Fruit fly (Drosophila melanogaster) whole organism, adult: ENCODE results near the gene Cngl.

ENCODE experiments used
- CG11617 ChIP-seq: fragments of 200-800 bp; sonication (Bioruptor generic); optimal IDR thresholded peaks from 2 replicates; lab custom pipeline; 2017; ENCODE audit warnings: mild to moderate bottlenecking, missing biosample characterization, missing genetic modification reagents, missing genetic modification characterization
- CG12768 ChIP-seq: fragments of 200-800 bp; sonication (Bioruptor generic); optimal IDR thresholded peaks from 2 replicates; lab custom pipeline; 2017; ENCODE audit warnings: missing biosample characterization, missing genetic modification characterization, mild to moderate bottlenecking, moderate library complexity, missing genetic modification reagents
- CG14711 ChIP-seq: fragments of 200-800 bp; sonication (Bioruptor generic); optimal IDR thresholded peaks from 2 replicates; lab custom pipeline; 2018; ENCODE audit warnings: missing biosample characterization, mild to moderate bottlenecking, missing genetic modification characterization, moderate library complexity
- CG1620 ChIP-seq: fragments of 200-800 bp; sonication (Bioruptor generic); optimal IDR thresholded peaks from 2 replicates; lab custom pipeline; 2016; ENCODE audit warnings: missing biosample characterization, missing genetic modification characterization
- CG33017 ChIP-seq: fragments of 200-800 bp; sonication (Bioruptor generic); optimal IDR thresholded peaks from 2 replicates; lab custom pipeline; 2018; ENCODE audit warnings: missing biosample characterization, mild to moderate bottlenecking, missing genetic modification characterization, moderate library complexity
- CG5204 ChIP-seq: fragments of 200-800 bp; sonication (Bioruptor generic); optimal IDR thresholded peaks from 2 replicates; lab custom pipeline; 2016; ENCODE audit warnings: missing biosample characterization, missing genetic modification characterization
- CG7045 ChIP-seq: fragments of 200-800 bp; sonication (Bioruptor generic); optimal IDR thresholded peaks from 2 replicates; lab custom pipeline; 2017; ENCODE audit warnings: missing biosample characterization, mild to moderate bottlenecking, missing genetic modification characterization
- CG7101 ChIP-seq: fragments of 200-800 bp; sonication (Bioruptor generic); optimal IDR thresholded peaks from 2 replicates; lab custom pipeline; 2018; ENCODE audit warnings: missing biosample characterization, mild to moderate bottlenecking, missing genetic modification characterization, moderate library complexity
- Clk ChIP-seq: fragments of 200-800 bp; sonication (Bioruptor generic); optimal IDR thresholded peaks from 2 replicates; lab custom pipeline; 2017; ENCODE audit warnings: missing biosample characterization, missing genetic modification characterization
- Crg-1 ChIP-seq: fragments of 200-800 bp; sonication (Bioruptor generic); optimal IDR thresholded peaks from 2 replicates; lab custom pipeline; 2016; ENCODE audit warnings: missing biosample characterization, missing genetic modification characterization
- Hr96 ChIP-seq: fragments of 200-800 bp; sonication (Bioruptor generic); optimal IDR thresholded peaks from 2 replicates; lab custom pipeline; 2016; ENCODE audit warnings: missing biosample characterization, missing genetic modification characterization
- Mnt ChIP-seq: fragments of 200-800 bp; sonication (Bioruptor generic); optimal IDR thresholded peaks from 2 replicates; lab custom pipeline; 2016; ENCODE audit warnings: missing biosample characterization, mild to moderate bottlenecking, missing genetic modification characterization
- bab1 ChIP-seq: fragments of 200-800 bp; sonication (Bioruptor generic); optimal IDR thresholded peaks from 3 replicates; lab custom pipeline; 2019; ENCODE audit warnings: missing biosample characterization, mild to moderate bottlenecking, missing genetic modification characterization, moderate library complexity
- cic ChIP-seq: fragments of 200-800 bp; sonication (Bioruptor generic); optimal IDR thresholded peaks from 2 replicates; lab custom pipeline; 2017; ENCODE audit warnings: missing biosample characterization, mild to moderate bottlenecking, missing genetic modification characterization, moderate library complexity
- cnc ChIP-seq, 2 experiments: fragments of >200 bp; optimal IDR thresholded peaks; 2 replicates each; lab custom pipeline; 2017
- kay ChIP-seq: fragments of 200-800 bp; sonication (Bioruptor generic); peaks from one replicate; lab custom pipeline; 2016; ENCODE audit warnings: missing biosample characterization, missing genetic modification characterization, borderline replicate concordance
- ovo ChIP-seq: fragments of 200-800 bp; sonication (Bioruptor generic); optimal IDR thresholded peaks from 2 replicates; lab custom pipeline; 2016; ENCODE audit warnings: missing biosample characterization, missing genetic modification characterization
- pad ChIP-seq: fragments of 200-800 bp; sonication (Bioruptor generic); optimal IDR thresholded peaks from 3 replicates; lab custom pipeline; 2017; ENCODE audit warnings: missing biosample characterization, missing genetic modification characterization, mild to moderate bottlenecking, moderate library complexity, missing genetic modification reagents
- tj ChIP-seq: fragments of 200-800 bp; sonication (Bioruptor generic); optimal IDR thresholded peaks from 3 replicates; lab custom pipeline; 2017; ENCODE audit warnings: missing biosample characterization, mild to moderate bottlenecking, missing genetic modification characterization, moderate library complexity
- toe ChIP-seq: fragments of 200-800 bp; sonication (Bioruptor generic); optimal IDR thresholded peaks from 2 replicates; lab custom pipeline; 2016; ENCODE audit warnings: missing biosample characterization, missing genetic modification characterization

Gene Cngl

dm6 chrX:15448136-15448535 is 7.1 kb upstream of the Cngl start:
- TF ChIP-seq bab1 (GFP tag; lab: Kevin White, UChicago), result no peak
- TF ChIP-seq CG7101 (tag; lab: Kevin White, UChicago), result no peak
- TF ChIP-seq toe (GFP tag; lab: Kevin White, UChicago), result no peak
- TF ChIP-seq Crg-1 (GFP tag; lab: Kevin White, UChicago), result no peak
- no peak for TF ChIP-seq ovo (GFP tag; lab: Kevin White, UChicago)
- TF ChIP-seq Hr96 (GFP tag; lab: Kevin White, UChicago), result no peak
- TF ChIP-seq tj (GFP tag; lab: Kevin White, UChicago), result no peak
- no peak for TF ChIP-seq CG1620 (GFP tag; lab: Kevin White, UChicago)
- no peak for TF ChIP-seq CG14711 (tag; lab: Kevin White, UChicago)
- TF ChIP-seq CG5204 (GFP tag; lab: Kevin White, UChicago), result no peak
- TF ChIP-seq cnc (optimal IDR thresholded peaks at IDR 0.05; lab: Kevin White, UChicago), result no peak

dm6 chrX:15443502-15443901 is 2.5 kb upstream of the Cngl start:
- TF ChIP-seq CG11617 (GFP tag; lab: Kevin White, UChicago), result no peak
- TF ChIP-seq CG7045 (GFP tag; lab: Kevin White, UChicago), result no peak
- TF ChIP-seq CG1620 (GFP tag; lab: Kevin White, UChicago), result no peak
- no peak for TF ChIP-seq ovo (GFP tag; lab: Kevin White, UChicago)
- no peak for TF ChIP-seq CG33017 (tag; lab: Kevin White, UChicago)
- no peak for TF ChIP-seq CG5204 (GFP tag; lab: Kevin White, UChicago)
- no peak for TF ChIP-seq cic (GFP tag; lab: Kevin White, UChicago)
- TF ChIP-seq pad (GFP tag; lab: Kevin White, UChicago), result no peak
- no peak for TF ChIP-seq Mnt (GFP tag; lab: Kevin White, UChicago)
- no peak for TF ChIP-seq Hr96 (GFP tag; lab: Kevin White, UChicago)
- no peak for TF ChIP-seq CG14711 (tag; lab: Kevin White, UChicago)
- TF ChIP-seq CG7101 (tag; lab: Kevin White, UChicago), result no peak
- TF ChIP-seq Clk (GFP tag; lab: Kevin White, UChicago), result no peak
- TF ChIP-seq kay (GFP tag; lab: Kevin White, UChicago), result no peak
- TF ChIP-seq cnc (optimal IDR thresholded peaks at IDR 0.05; lab: Kevin White, UChicago), result no peak
- no peak for TF ChIP-seq tj (GFP tag; lab: Kevin White, UChicago)
- TF ChIP-seq bab1 (GFP tag; lab: Kevin White, UChicago), result no peak
- TF ChIP-seq CG12768 (GFP tag; lab: Kevin White, UChicago), result no peak
- no peak for TF ChIP-seq toe (GFP tag; lab: Kevin White, UChicago)

dm6 chrX:15406811-15407210 is 34.2 kb downstream of the Cngl start:
- TF ChIP-seq CG1620 (GFP tag; lab: Kevin White, UChicago) (no peak), Crg-1 (GFP tag; lab: Kevin White, UChicago) (no peak), cnc (optimal IDR thresholded peaks at IDR 0.05; lab: Kevin White, UChicago) (no peak), CG14711 (tag; lab: Kevin White, UChicago) (no peak), CG7045 (GFP tag; lab: Kevin White, UChicago) (no peak), Clk (GFP tag; lab: Kevin White, UChicago) (no peak), cic (GFP tag; lab: Kevin White, UChicago) (no peak), CG11617 (GFP tag; lab: Kevin White, UChicago) (no peak), CG7101 (tag; lab: Kevin White, UChicago) (no peak), ovo (GFP tag; lab: Kevin White, UChicago) (no peak), Mnt (GFP tag; lab: Kevin White, UChicago) (no peak), bab1 (GFP tag; lab: Kevin White, UChicago) (no peak), toe (GFP tag; lab: Kevin White, UChicago) (no peak), CG12768 (GFP tag; lab: Kevin White, UChicago) (no peak), kay (GFP tag; lab: Kevin White, UChicago) (no peak)

- TF ChIP-seq ovo (GFP tag; lab: Kevin White, UChicago) (no peak), cic (GFP tag; lab: Kevin White, UChicago) (no peak), CG14711 (tag; lab: Kevin White, UChicago) (no peak), CG33017 (tag; lab: Kevin White, UChicago) (no peak), CG7101 (tag; lab: Kevin White, UChicago) (no peak), CG5204 (GFP tag; lab: Kevin White, UChicago) (no peak), Clk (GFP tag; lab: Kevin White, UChicago) (no peak), CG7045 (GFP tag; lab: Kevin White, UChicago) (no peak), tj (GFP tag; lab: Kevin White, UChicago) (no peak), pad (GFP tag; lab: Kevin White, UChicago) (no peak), cnc (optimal IDR thresholded peaks at IDR 0.05; lab: Kevin White, UChicago) (no peak), CG11617 (GFP tag; lab: Kevin White, UChicago) (no peak), CG12768 (GFP tag; lab: Kevin White, UChicago) (no peak), Crg-1 (GFP tag; lab: Kevin White, UChicago) (no peak), toe (GFP tag; lab: Kevin White, UChicago) (no peak)
Observed at dm6 chrX:15401861-15402260, 39.2 kb downstream of the Cngl start.

dm6 chrX:15387344-15387743 is 53.7 kb downstream of the Cngl start:
- TF ChIP-seq tj (GFP tag; lab: Kevin White, UChicago), result no peak
- no peak for TF ChIP-seq CG33017 (tag; lab: Kevin White, UChicago)
- no peak for TF ChIP-seq Mnt (GFP tag; lab: Kevin White, UChicago)
- TF ChIP-seq CG7101 (tag; lab: Kevin White, UChicago), result no peak
- TF ChIP-seq bab1 (GFP tag; lab: Kevin White, UChicago), result no peak
- no peak for TF ChIP-seq cic (GFP tag; lab: Kevin White, UChicago)
